Worm (Caenorhabditis elegans) whole organism, young adult: Measurements from ENCODE around the gene pdf-2.

Source experiments
- F57C9.4 ChIP-seq: sonication (generic microtip); optimal IDR thresholded peaks from 2 replicates; lab custom pipeline; 2017; ENCODE audit warnings: mild to moderate bottlenecking, missing genetic modification characterization, missing compliant biosample characterization
- dpff-1 ChIP-seq: sonication (generic microtip); optimal IDR thresholded peaks from 2 replicates; lab custom pipeline; 2017; ENCODE audit warnings: mild to moderate bottlenecking, missing genetic modification characterization, missing compliant biosample characterization
- egrh-3 ChIP-seq: fragments of 200-800 bp; sonication (Bioruptor generic); IDR thresholded peaks from 2 replicates; pipeline ENCODE4 v1.3.6; 2022; ENCODE audit warnings: missing genetic modification reagents, missing genetic modification characterization, missing compliant biosample characterization
- gei-17 ChIP-seq: fragments of 200-800 bp; sonication (Bioruptor generic); optimal IDR thresholded peaks from 2 replicates; lab custom pipeline; 2018; ENCODE audit warnings: mild to moderate bottlenecking, missing genetic modification characterization, missing compliant biosample characterization
- madf-8 ChIP-seq: fragments of 200-800 bp; sonication (Bioruptor generic); conservative IDR thresholded peaks from 2 replicates; pipeline ENCODE4 v1.3.6; 2022; ENCODE audit warnings: missing genetic modification reagents, missing genetic modification characterization, missing compliant biosample characterization

DNA sequence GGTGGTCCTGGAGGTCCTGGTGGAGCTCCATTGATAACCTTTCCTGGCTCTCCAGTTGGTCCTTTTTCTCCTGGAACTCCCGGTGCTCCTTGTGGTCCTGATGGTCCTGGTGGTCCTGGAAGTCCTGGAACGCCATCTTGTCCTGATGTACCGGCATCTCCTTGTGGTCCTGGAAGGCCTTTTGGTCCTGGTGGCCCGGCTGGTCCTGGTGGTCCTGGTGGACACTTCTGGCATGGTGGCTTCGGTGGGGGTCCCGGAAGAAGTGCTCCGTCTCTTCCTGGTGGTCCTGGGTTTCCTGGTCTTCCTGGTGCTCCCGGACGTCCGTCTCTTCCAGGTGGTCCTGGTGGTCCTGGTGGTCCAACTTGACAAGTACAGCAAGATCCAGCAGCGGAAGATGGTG lies 18.3 kb upstream of the pdf-2 start:
- TF ChIP-seq dpff-1 (tag; lab: Kevin White, UChicago) = no peak
- TF ChIP-seq egrh-3 = peak; percentile 75; the same call in 1 of the 2 replicates
- no peak for TF ChIP-seq madf-8 (GFP tag; lab: Robert Waterston, UW)
- TF ChIP-seq F57C9.4 = no peak
- no peak for TF ChIP-seq gei-17 (GFP tag; lab: Kevin White, UChicago)
